Fruit fly (Drosophila melanogaster): ENCODE measurements around the gene mIF2.

The mIF2 gene

dm6 chr3R:28585076-28585821 lies 40.6 kb upstream of the mIF2 start, which contains the start of gene fkh (continued):
- peak; percentile 97 for TF ChIP-seq ewg (GFP tag; optimal IDR thresholded peaks at IDR 0.05)
- TF ChIP-seq schlank (tag; optimal IDR thresholded peaks at IDR 0.05), result peak; percentile 97
- TF ChIP-seq Fer1 (GFP tag; optimal IDR thresholded peaks at IDR 0.05), result peak; percentile 99
- peak; percentile 92 for TF ChIP-seq CG1647 (GFP tag; optimal IDR thresholded peaks at IDR 0.05)
- TF ChIP-seq CG31441 (GFP tag; IDR thresholded peaks at IDR 0.05), result peak; percentile 55; the same call in 1 of the 2 replicates
- TF ChIP-seq Drgx (GFP tag; IDR thresholded peaks at IDR 0.05), result peak; percentile 70
- TF ChIP-seq Taf1 (GFP tag; IDR thresholded peaks at IDR 0.05), result peak; percentile 26; the same call in 1 of the 2 replicates
- peak; percentile 96 for TF ChIP-seq Hey (tag; optimal IDR thresholded peaks at IDR 0.05)

dm6 chr3R:28584237-28584834 lies 39.7 kb upstream of the mIF2 start:
- TF ChIP-seq HLHmδ (GFP tag; optimal IDR thresholded peaks at IDR 0.05) (no peak), CG10654 (GFP tag; optimal IDR thresholded peaks at IDR 0.05) (no peak), CG14860 (GFP tag; IDR thresholded peaks at IDR 0.05; ENCODE audit: partially characterized antibody) (no peak), slbo (GFP tag; IDR thresholded peaks at IDR 0.05) (0 out of 2 replicates have a peak, but pooled peaks have one; percentile 16), Eip74EF (GFP tag; optimal IDR thresholded peaks at IDR 0.05) (no peak), Med (GFP tag) (peak; percentile 24), sd (tag; optimal IDR thresholded peaks at IDR 0.05) (no peak), CHES-1-like (GFP tag; optimal IDR thresholded peaks at IDR 0.05) (no peak), Gsc (GFP tag; IDR thresholded peaks at IDR 0.05) (no peak), Hr39 (optimal IDR thresholded peaks at IDR 0.05) (peak; percentile 76), croc (GFP tag; conservative IDR thresholded peaks at IDR 0.05) (no peak), sens (GFP tag) (peak; percentile 37), wek (GFP tag; optimal IDR thresholded peaks at IDR 0.05) (no peak), sqz (GFP tag; optimal IDR thresholded peaks at IDR 0.05) (no peak)

dm6 chr3R:28582629-28583028 lies 38.0 kb upstream of the mIF2 start:
- TF ChIP-seq phol (tag; optimal IDR thresholded peaks at IDR 0.05), result no peak
- TF ChIP-seq dimm (GFP tag; IDR thresholded peaks at IDR 0.05), result no peak
- TF ChIP-seq Opbp (GFP tag; IDR thresholded peaks at IDR 0.05; ENCODE audit: partially characterized antibody), result no peak
- TF ChIP-seq CG1647 (GFP tag; optimal IDR thresholded peaks at IDR 0.05), result no peak
- no peak for TF ChIP-seq zfh2 (GFP tag; optimal IDR thresholded peaks at IDR 0.05)
- TF ChIP-seq Ravus (GFP tag; IDR thresholded peaks at IDR 0.05), result no peak
- no peak for TF ChIP-seq CG3065 (GFP tag; optimal IDR thresholded peaks at IDR 0.05)
- TF ChIP-seq gem (tag; optimal IDR thresholded peaks at IDR 0.05), result no peak
- no peak for TF ChIP-seq kni (GFP tag; optimal IDR thresholded peaks at IDR 0.05)
- TF ChIP-seq CG3163 (GFP tag; optimal IDR thresholded peaks at IDR 0.05), result no peak
- TF ChIP-seq CG3847 (GFP tag; IDR thresholded peaks at IDR 0.05), result no peak
- no peak for TF ChIP-seq Lim3 (GFP tag; IDR thresholded peaks at IDR 0.05)
- TF ChIP-seq CG8765 (GFP tag; IDR thresholded peaks at IDR 0.05), result no peak
- no peak for TF ChIP-seq pho (GFP tag; optimal IDR thresholded peaks at IDR 0.05)
- peak; percentile 15 for TF ChIP-seq Ets65A (GFP tag)
- no peak for TF ChIP-seq CG14050 (GFP tag; IDR thresholded peaks at IDR 0.05)
- TF ChIP-seq vfl (GFP tag; optimal IDR thresholded peaks at IDR 0.05), result no peak
- TF ChIP-seq Dfd (GFP tag; optimal IDR thresholded peaks at IDR 0.05), result peak in 1 of 2 experiments; percentile 55

All from whole organism, embryonic.